Worm (Caenorhabditis elegans) whole organism, L2 larva: ENCODE measurements around the gene ZC250.4.
A peak's percentile ranks its signal among the peaks of the same experiment; 100 is the strongest.

Experiments used
- C34F6.9 ChIP-seq: fragments of 150-350 bp; optimal IDR thresholded peaks from 2 replicates; lab custom pipeline; 2014; ENCODE audit warnings: missing biosample characterization, missing genetic modification characterization
- F13H6.1 ChIP-seq: sonication (generic microtip); optimal IDR thresholded peaks from 2 replicates; lab custom pipeline; 2016; ENCODE audit warnings: missing genetic modification characterization, missing compliant biosample characterization
- R02D3.7 ChIP-seq: fragments of 150-350 bp; optimal IDR thresholded peaks from 2 replicates; lab custom pipeline; 2014; ENCODE audit warnings: missing biosample characterization, missing genetic modification characterization
- Y55F3AM.14 ChIP-seq: fragments of 200-800 bp; sonication (Bioruptor generic); optimal IDR thresholded peaks from 2 replicates; lab custom pipeline; 2018; ENCODE audit warnings: mild to moderate bottlenecking, missing genetic modification characterization, missing compliant biosample characterization
- ZK546.5 ChIP-seq: sonication (generic microtip); optimal IDR thresholded peaks from 2 replicates; lab custom pipeline; 2017; ENCODE audit warnings: missing biosample characterization, missing genetic modification characterization
- alr-1 ChIP-seq: fragments of 150-350 bp; optimal IDR thresholded peaks from 2 replicates; lab custom pipeline; 2014; ENCODE audit warnings: missing biosample characterization, missing genetic modification characterization
- ama-1 ChIP-seq: fragments of 150-350 bp; optimal IDR thresholded peaks from 2 replicates; lab custom pipeline; 2018; ENCODE audit warnings: inconsistent platforms
- blmp-1 ChIP-seq: sonication (generic microtip); optimal IDR thresholded peaks from 2 replicates; lab custom pipeline; 2017; ENCODE audit warnings: missing genetic modification characterization, mild to moderate bottlenecking, missing compliant biosample characterization, antibody characterized with exemption, moderate library complexity; ENCODE audit not compliant: insufficient read depth
- ceh-16 ChIP-seq: fragments of 150-350 bp; optimal IDR thresholded peaks from 2 replicates; lab custom pipeline; 2014; ENCODE audit warnings: missing biosample characterization, missing genetic modification characterization
- ceh-82 ChIP-seq: fragments of 150-350 bp; optimal IDR thresholded peaks from 2 replicates; lab custom pipeline; 2014; ENCODE audit warnings: missing biosample characterization, missing genetic modification characterization
- crh-2 ChIP-seq: sonication (generic microtip); optimal IDR thresholded peaks from 2 replicates; lab custom pipeline; 2017; ENCODE audit warnings: missing biosample characterization, missing genetic modification characterization
- dmd-4 ChIP-seq: sonication (generic microtip); optimal IDR thresholded peaks from 2 replicates; lab custom pipeline; 2017; ENCODE audit warnings: missing biosample characterization, missing genetic modification characterization
- egl-27 ChIP-seq: sonication (generic microtip); optimal IDR thresholded peaks from 3 replicates; lab custom pipeline; 2017; ENCODE audit warnings: missing biosample characterization, missing genetic modification reagents, missing genetic modification characterization
- fos-1 ChIP-seq: fragments of 150-350 bp; optimal IDR thresholded peaks from 2 replicates; lab custom pipeline; 2014; ENCODE audit warnings: missing biosample characterization, missing genetic modification characterization
- gmeb-1 ChIP-seq: fragments of 150-350 bp; optimal IDR thresholded peaks from 2 replicates; lab custom pipeline; 2014; ENCODE audit warnings: missing biosample characterization, missing genetic modification characterization
- lin-11 ChIP-seq: fragments of 150-350 bp; sonication (generic microtip); optimal IDR thresholded peaks from 2 replicates; lab custom pipeline; 2014; ENCODE audit warnings: missing biosample characterization, missing genetic modification characterization, inconsistent platforms, mixed read lengths
- lin-13 ChIP-seq: fragments of 150-350 bp; optimal IDR thresholded peaks from 2 replicates; lab custom pipeline; 2014; ENCODE audit warnings: missing biosample characterization, missing genetic modification reagents, missing genetic modification characterization
- lin-39 ChIP-seq: fragments of 150-350 bp; optimal IDR thresholded peaks from 2 replicates; lab custom pipeline; 2014; ENCODE audit warnings: missing biosample characterization, missing genetic modification reagents, missing genetic modification characterization
- lsy-2 ChIP-seq, 2 experiments: fragments of 150-350 bp in 1 of 2; sonication (generic microtip) in 1 of 2; optimal IDR thresholded peaks; 2 replicates each; lab custom pipeline; 2014 to 2017; ENCODE audit warnings: missing biosample characterization in 2 of 2, missing genetic modification characterization in 2 of 2
- mab-5 ChIP-seq: fragments of 150-350 bp; optimal IDR thresholded peaks from 2 replicates; lab custom pipeline; 2014; ENCODE audit warnings: missing biosample characterization, missing genetic modification characterization
- mbf-1 ChIP-seq: sonication (generic microtip); optimal IDR thresholded peaks from 2 replicates; lab custom pipeline; 2017; ENCODE audit warnings: missing biosample characterization, missing genetic modification characterization
- mdl-1 ChIP-seq, 2 experiments: fragments of 150-350 bp in 1 of 2; sonication (generic microtip) in 1 of 2; optimal IDR thresholded peaks; 2 replicates each; lab custom pipeline; 2017; ENCODE audit warnings: missing biosample characterization in 2 of 2, missing genetic modification characterization in 2 of 2
- nhr-10 ChIP-seq: sonication (generic microtip); optimal IDR thresholded peaks from 2 replicates; lab custom pipeline; 2017; ENCODE audit warnings: missing biosample characterization, missing genetic modification characterization
- nhr-12 ChIP-seq: fragments of 150-350 bp; optimal IDR thresholded peaks from 2 replicates; lab custom pipeline; 2014; ENCODE audit warnings: missing biosample characterization, missing genetic modification characterization
- nhr-129 ChIP-seq: fragments of 150-350 bp; optimal IDR thresholded peaks from 2 replicates; lab custom pipeline; 2014; ENCODE audit warnings: missing biosample characterization, missing genetic modification characterization
- nhr-21 ChIP-seq: fragments of 150-350 bp; optimal IDR thresholded peaks from 2 replicates; lab custom pipeline; 2014; ENCODE audit warnings: missing biosample characterization, missing genetic modification characterization
- nhr-237 ChIP-seq: fragments of 150-350 bp; optimal IDR thresholded peaks from 2 replicates; lab custom pipeline; 2014; ENCODE audit warnings: missing biosample characterization, missing genetic modification characterization
- nhr-25 ChIP-seq: fragments of 150-350 bp; sonication (generic microtip); optimal IDR thresholded peaks from 3 replicates; lab custom pipeline; 2014; ENCODE audit warnings: missing biosample characterization, missing genetic modification characterization
- nhr-6 ChIP-seq: fragments of 150-350 bp; optimal IDR thresholded peaks from 2 replicates; lab custom pipeline; 2014; ENCODE audit warnings: missing biosample characterization, missing genetic modification characterization
- peb-1 ChIP-seq: fragments of 150-350 bp; optimal IDR thresholded peaks from 2 replicates; lab custom pipeline; 2014; ENCODE audit warnings: missing biosample characterization, missing genetic modification characterization
- sem-4 ChIP-seq: fragments of 150-350 bp; optimal IDR thresholded peaks from 2 replicates; lab custom pipeline; 2014; ENCODE audit warnings: missing biosample characterization, missing genetic modification reagents, missing genetic modification characterization
- skn-1 ChIP-seq: sonication (generic microtip); optimal IDR thresholded peaks from 2 replicates; lab custom pipeline; 2017; ENCODE audit warnings: missing biosample characterization, missing genetic modification characterization
- sma-3 ChIP-seq: sonication (generic microtip); optimal IDR thresholded peaks from 2 replicates; lab custom pipeline; 2016; ENCODE audit warnings: missing genetic modification reagents, missing genetic modification characterization, missing compliant biosample characterization
- sma-9 ChIP-seq, 2 experiments: fragments of 150-350 bp in 1 of 2; sonication (generic microtip) in 1 of 2; optimal IDR thresholded peaks; 2 replicates each; lab custom pipeline; 2014 to 2016; ENCODE audit warnings: missing genetic modification characterization in 2 of 2, mild to moderate bottlenecking in 1 of 2, missing biosample characterization in 1 of 2, missing compliant biosample characterization in 1 of 2, missing genetic modification reagents in 1 of 2, moderate library complexity in 1 of 2
- snpc-4 ChIP-seq: fragments of 150-350 bp; optimal IDR thresholded peaks from 2 replicates; lab custom pipeline; 2014; ENCODE audit warnings: missing biosample characterization, missing genetic modification characterization
- unc-39 ChIP-seq: fragments of 150-350 bp; optimal IDR thresholded peaks from 2 replicates; lab custom pipeline; 2014; ENCODE audit warnings: missing biosample characterization, missing genetic modification characterization
- unc-55 ChIP-seq: fragments of 150-350 bp; sonication (generic microtip); optimal IDR thresholded peaks from 3 replicates; lab custom pipeline; 2014; ENCODE audit warnings: missing biosample characterization, missing genetic modification reagents, missing genetic modification characterization
- unc-62 ChIP-seq: fragments of 150-350 bp; optimal IDR thresholded peaks from 2 replicates; lab custom pipeline; 2014; ENCODE audit warnings: missing biosample characterization, missing genetic modification reagents, missing genetic modification characterization
- zag-1 ChIP-seq: fragments of 150-350 bp; optimal IDR thresholded peaks from 2 replicates; lab custom pipeline; 2014; ENCODE audit warnings: missing biosample characterization, missing genetic modification characterization
- ztf-1 ChIP-seq: fragments of 200-800 bp; sonication (Bioruptor generic); conservative IDR thresholded peaks from 2 replicates; pipeline ENCODE4 v1.3.6; 2022; ENCODE audit warnings: missing genetic modification characterization, missing compliant biosample characterization
- ztf-11 ChIP-seq: sonication (generic microtip); optimal IDR thresholded peaks from 2 replicates; lab custom pipeline; 2017; ENCODE audit warnings: missing biosample characterization, missing genetic modification characterization
- ztf-4 ChIP-seq: fragments of 150-350 bp; optimal IDR thresholded peaks from 2 replicates; lab custom pipeline; 2014; ENCODE audit warnings: missing biosample characterization, missing genetic modification characterization

Gene ZC250.4

DNA sequence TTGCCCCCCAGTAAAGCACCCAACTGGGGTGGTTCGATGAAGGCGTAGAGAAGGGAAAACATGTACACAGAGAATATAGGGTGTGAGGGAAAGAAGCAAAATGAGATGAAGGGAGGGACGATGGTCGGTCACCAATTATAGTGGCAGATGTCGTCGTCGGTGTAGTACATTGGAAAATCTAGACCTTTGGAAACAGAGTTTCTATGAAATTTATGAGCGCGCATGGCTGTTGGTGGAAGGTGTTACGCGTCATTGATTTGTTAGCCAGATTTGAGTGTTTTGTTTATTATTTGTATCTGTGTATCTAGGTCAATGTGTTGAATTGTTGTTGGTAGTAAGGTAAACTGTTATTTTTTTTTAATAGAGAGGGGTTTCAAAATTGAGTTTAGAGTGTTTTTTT is 33.8 kb upstream of the ZC250.4 start:
- TF ChIP-seq ztf-11 (tag; lab: Kevin White, UChicago): no peak
- TF ChIP-seq gmeb-1: no peak
- no peak for TF ChIP-seq unc-55
- no peak for TF ChIP-seq lin-11 (tag; lab: Kevin White, UChicago)
- no peak for TF ChIP-seq skn-1 (tag; lab: Kevin White, UChicago)
- no peak for TF ChIP-seq ama-1 (lab: Kevin White, UChicago)
- TF ChIP-seq mab-5 (tag; lab: Kevin White, UChicago): no peak
- TF ChIP-seq ZK546.5 (tag; lab: Kevin White, UChicago): no peak
- peak; percentile 35 for TF ChIP-seq nhr-129 (tag; lab: Kevin White, UChicago)
- TF ChIP-seq R02D3.7 (tag; lab: Kevin White, UChicago): no peak
- peak; percentile 8 for TF ChIP-seq C34F6.9
- TF ChIP-seq lin-39: no peak
- no peak for TF ChIP-seq lsy-2 (tag; optimal IDR thresholded peaks at IDR 0.05; lab: Kevin White, UChicago)

DNA sequence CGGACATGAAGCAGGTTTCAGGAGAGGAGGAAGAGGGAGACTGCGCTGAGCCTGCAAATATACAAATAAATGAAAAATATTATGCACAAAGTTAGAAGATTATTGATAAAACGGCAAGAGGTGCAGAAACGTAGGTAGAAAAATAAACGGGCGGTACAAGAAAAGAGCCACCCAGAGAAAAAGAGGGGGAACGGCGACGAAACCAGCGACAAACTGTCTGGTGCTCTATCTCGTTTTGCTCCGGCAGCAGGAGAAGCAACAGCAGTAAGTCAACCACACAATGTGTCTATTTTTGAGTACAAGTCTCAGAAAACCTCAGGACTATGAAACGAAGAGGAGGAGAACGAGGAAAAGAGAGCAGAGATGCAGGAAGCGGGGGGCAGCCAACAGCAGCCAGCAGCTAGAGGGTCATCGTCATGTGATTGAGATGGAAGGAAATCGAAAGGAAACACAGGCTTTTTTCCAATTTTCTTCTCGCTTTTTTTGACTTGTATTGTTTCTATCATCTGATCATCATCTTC is 32.8 kb upstream of the ZC250.4 start, which contains the start of gene F26F12.3:
TSS of gene F26F12.3 (minus strand) at position 51 of the 521 bp plus-strand sequence.
- TF ChIP-seq alr-1: no peak
- TF ChIP-seq lin-11 (tag; lab: Kevin White, UChicago): peak; percentile 44
- TF ChIP-seq fos-1 (tag; lab: Kevin White, UChicago): peak; percentile 36
- TF ChIP-seq egl-27 (tag; lab: Kevin White, UChicago): peak; percentile 11
- TF ChIP-seq ztf-1: no peak
- TF ChIP-seq crh-2 (tag; lab: Kevin White, UChicago): peak; percentile 24
- no peak for TF ChIP-seq dmd-4 (tag; lab: Kevin White, UChicago)
- TF ChIP-seq sma-3 (GFP tag; lab: Kevin White, UChicago): peak; percentile 88
- no peak for TF ChIP-seq mbf-1
- TF ChIP-seq Y55F3AM.14 (GFP tag; lab: Kevin White, UChicago): peak; percentile 44
- peak; percentile 68 for TF ChIP-seq ama-1 (lab: Kevin White, UChicago)
- TF ChIP-seq blmp-1 (tag; lab: Kevin White, UChicago): peak; percentile 75
- peak; percentile 11 for TF ChIP-seq zag-1 (tag; lab: Kevin White, UChicago)
- TF ChIP-seq nhr-25: peak; percentile 30
- peak in 1 of 2 experiments; percentile 66 for TF ChIP-seq lsy-2 (tag; optimal IDR thresholded peaks at IDR 0.05; lab: Kevin White, UChicago)
- TF ChIP-seq peb-1 (tag; lab: Kevin White, UChicago): no peak
- no peak for TF ChIP-seq R02D3.7 (tag; lab: Kevin White, UChicago)
- peak; percentile 29 for TF ChIP-seq gmeb-1
- TF ChIP-seq mab-5 (tag; lab: Kevin White, UChicago): peak; percentile 41
- peak; percentile 79 for TF ChIP-seq sem-4
- peak; percentile 80 for TF ChIP-seq C34F6.9
- no peak for TF ChIP-seq ceh-82
- peak; percentile 29 for TF ChIP-seq unc-55
- peak; percentile 11 for TF ChIP-seq nhr-6 (tag; lab: Kevin White, UChicago)
- peak; percentile 39 to 54 for TF ChIP-seq mdl-1 (tag; optimal IDR thresholded peaks at IDR 0.05; lab: Kevin White, UChicago)
- TF ChIP-seq sma-9 (GFP tag; optimal IDR thresholded peaks at IDR 0.05; lab: Kevin White, UChicago): peak; percentile 90
- TF ChIP-seq sma-9 (tag; optimal IDR thresholded peaks at IDR 0.05; lab: Kevin White, UChicago): no peak
- TF ChIP-seq ceh-16 (tag; lab: Kevin White, UChicago): no peak
- TF ChIP-seq nhr-129 (tag; lab: Kevin White, UChicago): peak; percentile 89
- TF ChIP-seq F13H6.1: peak; percentile 71

DNA sequence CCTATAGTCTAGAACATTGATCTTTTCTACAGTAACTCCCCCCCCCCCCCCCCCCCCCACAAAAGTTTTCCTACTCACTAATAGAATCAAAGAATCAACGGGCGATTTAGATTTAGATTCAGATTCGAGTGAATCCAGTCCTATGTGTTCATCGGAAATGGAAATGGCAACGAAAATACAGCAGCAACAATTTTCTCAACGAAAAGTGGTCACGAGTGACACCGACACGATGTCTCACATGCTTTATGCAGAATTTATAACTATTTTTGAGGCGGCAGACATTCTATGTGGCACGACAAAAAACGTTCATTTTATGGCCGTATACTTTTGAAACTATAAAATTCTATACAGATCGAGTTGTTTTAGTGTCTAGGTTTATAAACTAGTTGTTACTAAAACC is 32.2 kb upstream of the ZC250.4 start:
- TF ChIP-seq lin-39 (no peak), nhr-25 (peak; percentile 24)

DNA sequence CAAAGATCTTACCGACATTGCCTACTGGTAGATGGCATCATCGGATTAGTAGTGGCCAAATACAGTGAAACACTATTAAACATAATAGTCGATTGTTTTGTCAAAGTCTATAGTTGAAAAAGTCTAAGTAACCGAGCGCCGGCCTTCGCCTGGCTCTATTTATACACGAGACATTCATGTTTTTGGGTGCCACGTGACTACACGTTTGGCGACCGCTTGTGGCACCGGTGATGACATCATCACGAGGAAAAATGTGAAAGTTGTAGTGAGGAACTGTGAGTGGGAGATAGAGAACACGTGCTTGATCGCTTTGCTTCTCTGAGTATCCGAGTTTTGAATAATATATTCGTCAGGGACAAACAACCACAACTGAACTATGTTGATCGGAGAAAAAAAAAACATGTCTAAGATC is 31.4 kb upstream of the ZC250.4 start:
- TF ChIP-seq blmp-1 (tag; lab: Kevin White, UChicago) (peak; percentile 95), nhr-21 (tag; lab: Kevin White, UChicago) (peak; percentile 69), sma-9 (GFP tag; optimal IDR thresholded peaks at IDR 0.05; lab: Kevin White, UChicago) (peak; percentile 96), sma-9 (tag; optimal IDR thresholded peaks at IDR 0.05; lab: Kevin White, UChicago) (no peak), unc-55 (no peak), snpc-4 (no peak), nhr-25 (peak; percentile 96), ztf-1 (no peak), mab-5 (tag; lab: Kevin White, UChicago) (no peak), unc-62 (GFP tag; lab: Kevin White, UChicago) (no peak), F13H6.1 (peak; percentile 89), unc-39 (no peak), lsy-2 (tag; optimal IDR thresholded peaks at IDR 0.05; lab: Kevin White, UChicago) (peak in 1 of 2 experiments; percentile 73), crh-2 (tag; lab: Kevin White, UChicago) (peak; percentile 77), fos-1 (tag; lab: Kevin White, UChicago) (peak; percentile 30), peb-1 (tag; lab: Kevin White, UChicago) (no peak), sma-3 (GFP tag; lab: Kevin White, UChicago) (peak; percentile 84), nhr-12 (tag; lab: Kevin White, UChicago) (no peak), lin-13 (no peak), lin-11 (tag; lab: Kevin White, UChicago) (peak; percentile 60), mbf-1 (no peak), nhr-237 (tag; lab: Kevin White, UChicago) (no peak), C34F6.9 (peak; percentile 87), nhr-10 (tag; lab: Kevin White, UChicago) (no peak), egl-27 (tag; lab: Kevin White, UChicago) (peak; percentile 37), ztf-11 (tag; lab: Kevin White, UChicago) (no peak), ztf-4 (tag; lab: Kevin White, UChicago) (peak; percentile 79), mdl-1 (tag; optimal IDR thresholded peaks at IDR 0.05; lab: Kevin White, UChicago) (peak; percentile 61 to 68), sem-4 (peak; percentile 78), gmeb-1 (peak; percentile 66), nhr-6 (tag; lab: Kevin White, UChicago) (peak; percentile 35), Y55F3AM.14 (GFP tag; lab: Kevin White, UChicago) (peak; percentile 68), ama-1 (lab: Kevin White, UChicago) (peak; percentile 90)
